Fruit fly (Drosophila melanogaster) whole organism, embryonic: Measurements from ENCODE around the gene CG9586.
A peak's percentile ranks its signal among the peaks of the same experiment; 100 is the strongest.

Experiments used
- Asciz ChIP-seq: fragments of 200-800 bp; sonication (Bioruptor generic); optimal IDR thresholded peaks from 2 replicates; lab custom pipeline; 2017; ENCODE audit warnings: missing biosample characterization, mild to moderate bottlenecking, missing genetic modification characterization, missing genetic modification reagents
- Bgb ChIP-seq: fragments of 200-800 bp; sonication (Bioruptor generic); IDR thresholded peaks from 2 replicates; pipeline ENCODE4 v1.3.6; 2022; ENCODE audit warnings: missing biosample characterization, missing genetic modification characterization; ENCODE audit not compliant: partially characterized antibody
- Blimp-1 ChIP-seq: fragments of 200-800 bp; sonication (Bioruptor generic); optimal IDR thresholded peaks from 3 replicates; lab custom pipeline; 2018; ENCODE audit warnings: missing biosample characterization, missing genetic modification characterization, mild to moderate bottlenecking, moderate library complexity, missing genetic modification reagents
- CG10209 ChIP-seq: fragments of 200-800 bp; sonication (Bioruptor generic); optimal IDR thresholded peaks from 3 replicates; lab custom pipeline; 2017; ENCODE audit warnings: missing biosample characterization, mild to moderate bottlenecking, missing genetic modification characterization, missing genetic modification reagents
- CG10274 ChIP-seq: fragments of 200-800 bp; sonication (Bioruptor generic); optimal IDR thresholded peaks from 3 replicates; lab custom pipeline; 2017; ENCODE audit warnings: missing biosample characterization, mild to moderate bottlenecking, missing genetic modification characterization
- CG11247 ChIP-seq: fragments of 200-800 bp; sonication (Bioruptor generic); IDR thresholded peaks from 2 replicates; pipeline ENCODE4 v1.3.6; 2022; ENCODE audit warnings: missing biosample characterization, missing genetic modification characterization
- CG11456 ChIP-seq: fragments of 200-800 bp; sonication (Bioruptor generic); IDR thresholded peaks from 3 replicates; pipeline ENCODE4 v1.3.6; 2022; ENCODE audit warnings: missing biosample characterization, missing genetic modification characterization
- CG11504 ChIP-seq: fragments of 200-800 bp; sonication (Bioruptor generic); optimal IDR thresholded peaks from 3 replicates; lab custom pipeline; 2019; ENCODE audit warnings: missing biosample characterization, mild to moderate bottlenecking, missing genetic modification characterization, moderate library complexity
- CG12071 ChIP-seq: fragments of 200-800 bp; sonication (Bioruptor generic); optimal IDR thresholded peaks from 3 replicates; lab custom pipeline; 2018; ENCODE audit warnings: missing biosample characterization, mild to moderate bottlenecking, missing genetic modification characterization
- CG12104 ChIP-seq: fragments of 200-800 bp; sonication (Bioruptor generic); optimal IDR thresholded peaks from 3 replicates; lab custom pipeline; 2016; ENCODE audit warnings: missing biosample characterization, missing genetic modification characterization
- CG13296 ChIP-seq: fragments of 200-800 bp; sonication (Bioruptor generic); optimal IDR thresholded peaks from 3 replicates; lab custom pipeline; 2018; ENCODE audit warnings: missing biosample characterization, mild to moderate bottlenecking, missing genetic modification characterization
- CG13894 ChIP-seq: fragments of 200-800 bp; sonication (Bioruptor generic); optimal IDR thresholded peaks from 3 replicates; lab custom pipeline; 2018; ENCODE audit warnings: missing biosample characterization, mild to moderate bottlenecking, missing genetic modification characterization, moderate library complexity
- CG1529 ChIP-seq: fragments of 200-800 bp; sonication (Bioruptor generic); optimal IDR thresholded peaks from 3 replicates; lab custom pipeline; 2018; ENCODE audit warnings: missing biosample characterization, missing genetic modification characterization
- CG15479 ChIP-seq: fragments of 200-800 bp; sonication (Bioruptor generic); optimal IDR thresholded peaks from 3 replicates; lab custom pipeline; 2019; ENCODE audit warnings: missing biosample characterization, mild to moderate bottlenecking, missing genetic modification characterization, moderate library complexity
- CG17385 ChIP-seq: fragments of 200-800 bp; sonication (Bioruptor generic); optimal IDR thresholded peaks from 3 replicates; lab custom pipeline; 2018; ENCODE audit warnings: missing biosample characterization, mild to moderate bottlenecking, missing genetic modification characterization
- CG1792 ChIP-seq: fragments of 200-800 bp; sonication (Bioruptor generic); optimal IDR thresholded peaks from 2 replicates; lab custom pipeline; 2016; ENCODE audit warnings: missing biosample characterization, missing genetic modification characterization
- CG3065 ChIP-seq: fragments of 200-800 bp; sonication (Bioruptor generic); optimal IDR thresholded peaks from 2 replicates; lab custom pipeline; 2016; ENCODE audit warnings: missing biosample characterization, missing genetic modification characterization
- CG32532 ChIP-seq: fragments of 200-800 bp; sonication (Bioruptor generic); IDR thresholded peaks from 2 replicates; pipeline ENCODE4 v1.3.6; 2022; ENCODE audit warnings: missing biosample characterization, missing genetic modification characterization
- CG32772 ChIP-seq: fragments of 200-800 bp; sonication (Bioruptor generic); IDR thresholded peaks from 2 replicates; pipeline ENCODE4 v1.3.6; 2022; ENCODE audit warnings: missing biosample characterization, missing genetic modification characterization
- CG3407 ChIP-seq: fragments of 200-800 bp; sonication (Bioruptor generic); optimal IDR thresholded peaks from 2 replicates; lab custom pipeline; 2018; ENCODE audit warnings: missing biosample characterization, mild to moderate bottlenecking, missing genetic modification characterization
- CG3995 ChIP-seq: fragments of 200-800 bp; sonication (Bioruptor generic); optimal IDR thresholded peaks from 3 replicates; lab custom pipeline; 2016; ENCODE audit warnings: missing biosample characterization, missing genetic modification characterization
- CG7786 ChIP-seq: fragments of 200-800 bp; sonication (Bioruptor generic); optimal IDR thresholded peaks from 2 replicates; lab custom pipeline; 2016; ENCODE audit warnings: missing biosample characterization, missing genetic modification characterization
- CG8765 ChIP-seq: fragments of 200-800 bp; sonication (Bioruptor generic); IDR thresholded peaks from 2 replicates; pipeline ENCODE4 v1.3.6; 2022; ENCODE audit warnings: missing biosample characterization, missing genetic modification characterization
- CHES-1-like ChIP-seq: fragments of 200-800 bp; sonication (Bioruptor generic); optimal IDR thresholded peaks from 2 replicates; lab custom pipeline; 2016; ENCODE audit warnings: missing biosample characterization, missing genetic modification characterization
- CrebB ChIP-seq: fragments of 200-800 bp; sonication (Bioruptor generic); optimal IDR thresholded peaks from 3 replicates; lab custom pipeline; 2018; ENCODE audit warnings: missing biosample characterization, mild to moderate bottlenecking, missing genetic modification characterization
- Dip3 ChIP-seq: fragments of 200-800 bp; sonication (Bioruptor generic); optimal IDR thresholded peaks from 3 replicates; lab custom pipeline; 2016; ENCODE audit warnings: missing biosample characterization, missing genetic modification characterization
- HLHmδ ChIP-seq: fragments of 200-800 bp; sonication (Bioruptor generic); optimal IDR thresholded peaks from 2 replicates; lab custom pipeline; 2018; ENCODE audit warnings: missing biosample characterization, mild to moderate bottlenecking, missing genetic modification characterization, moderate library complexity
- MBD-R2 ChIP-seq: fragments of 200-800 bp; sonication (Bioruptor generic); IDR thresholded peaks from 2 replicates; pipeline ENCODE4 v1.3.6; 2022; ENCODE audit warnings: missing biosample characterization, missing genetic modification characterization
- MESR4 ChIP-seq: fragments of 200-800 bp; sonication (Bioruptor generic); optimal IDR thresholded peaks from 2 replicates; lab custom pipeline; 2018; ENCODE audit warnings: missing biosample characterization, mild to moderate bottlenecking, missing genetic modification characterization, moderate library complexity
- Neu2 ChIP-seq: fragments of 200-800 bp; sonication (Bioruptor generic); optimal IDR thresholded peaks from 3 replicates; lab custom pipeline; 2016; ENCODE audit warnings: missing biosample characterization, missing genetic modification characterization, borderline replicate concordance
- PHDP ChIP-seq: fragments of 200-800 bp; sonication (Bioruptor generic); optimal IDR thresholded peaks from 3 replicates; lab custom pipeline; 2018; ENCODE audit warnings: missing biosample characterization, mild to moderate bottlenecking, missing genetic modification characterization, moderate library complexity
- Sin3A ChIP-seq: fragments of >200 bp; optimal IDR thresholded peaks from 2 replicates; lab custom pipeline; 2018
- Sox100B ChIP-seq: fragments of 200-800 bp; sonication (Bioruptor generic); optimal IDR thresholded peaks from 3 replicates; lab custom pipeline; 2018; ENCODE audit warnings: missing biosample characterization, mild to moderate bottlenecking, missing genetic modification characterization
- Trl ChIP-seq, 3 experiments: fragments of >200 bp in 2 of 3; fragments of 200-800 bp in 1 of 3; sonication (Bioruptor generic) in 1 of 3; optimal IDR thresholded peaks; 2 replicates in 1 of 3; 3 replicates in 2 of 3; lab custom pipeline; 2016 to 2017; ENCODE audit warnings: missing biosample characterization in 1 of 3, missing genetic modification characterization in 1 of 3
- abd-A ChIP-seq: fragments of 200-800 bp; sonication (Bioruptor generic); optimal IDR thresholded peaks from 3 replicates; lab custom pipeline; 2019; ENCODE audit warnings: missing biosample characterization, mild to moderate bottlenecking, missing genetic modification characterization, moderate library complexity
- ato ChIP-seq: fragments of 200-800 bp; sonication (Bioruptor generic); IDR thresholded peaks from 2 replicates; pipeline ENCODE4 v1.3.6; 2022; ENCODE audit warnings: missing biosample characterization, missing genetic modification characterization; ENCODE audit not compliant: partially characterized antibody
- bcd ChIP-seq: fragments of 200-800 bp; sonication (Bioruptor generic); optimal IDR thresholded peaks from 2 replicates; lab custom pipeline; 2017; ENCODE audit warnings: missing biosample characterization, mild to moderate bottlenecking, missing genetic modification characterization
- her ChIP-seq: fragments of 200-800 bp; sonication (Bioruptor generic); optimal IDR thresholded peaks from 2 replicates; lab custom pipeline; 2016; ENCODE audit warnings: missing biosample characterization, missing genetic modification characterization
- hkb ChIP-seq, 2 experiments: fragments of 200-800 bp in 1 of 2; fragments of >200 bp in 1 of 2; sonication (Bioruptor generic) in 1 of 2; IDR thresholded peaks in 1 of 2; optimal IDR thresholded peaks in 1 of 2; 2 replicates each; pipeline versions ENCODE4 v1.3.6 to Lab custom; 2017 to 2022; ENCODE audit warnings: missing biosample characterization in 1 of 2, missing genetic modification characterization in 1 of 2
- kay ChIP-seq: fragments of 200-800 bp; sonication (Bioruptor generic); optimal IDR thresholded peaks from 2 replicates; lab custom pipeline; 2016; ENCODE audit warnings: missing biosample characterization, missing genetic modification characterization
- lbe ChIP-seq: fragments of 200-800 bp; sonication (Bioruptor generic); optimal IDR thresholded peaks from 2 replicates; lab custom pipeline; 2016; ENCODE audit warnings: missing biosample characterization, mild to moderate bottlenecking, missing genetic modification characterization
- pan ChIP-seq, 4 experiments: fragments of >200 bp in 3 of 4; fragments of 200-800 bp in 1 of 4; sonication (Bioruptor generic) in 1 of 4; optimal IDR thresholded peaks in 3 of 4; IDR thresholded peaks in 1 of 4; 2 replicates each; pipeline versions ENCODE4 v1.3.6 to Lab custom; 2017 to 2022; ENCODE audit warnings: missing biosample characterization in 2 of 4, missing genetic modification characterization in 2 of 4, mixed read lengths in 1 of 4
- pum ChIP-seq: fragments of 200-800 bp; sonication (Bioruptor generic); optimal IDR thresholded peaks from 2 replicates; lab custom pipeline; 2016; ENCODE audit warnings: missing biosample characterization, missing genetic modification characterization
- repo ChIP-seq: fragments of 200-800 bp; sonication (Bioruptor generic); optimal IDR thresholded peaks from 2 replicates; lab custom pipeline; 2016; ENCODE audit warnings: missing biosample characterization, missing genetic modification characterization
- sima ChIP-seq: fragments of 200-800 bp; sonication (Bioruptor generic); optimal IDR thresholded peaks from 2 replicates; lab custom pipeline; 2016; ENCODE audit warnings: missing biosample characterization, missing genetic modification characterization
- sisA ChIP-seq: fragments of 200-800 bp; sonication (Bioruptor generic); IDR thresholded peaks from 2 replicates; pipeline ENCODE4 v1.3.6; 2022; ENCODE audit warnings: missing biosample characterization, missing genetic modification characterization
- slp2 ChIP-seq: fragments of 200-800 bp; sonication (Bioruptor generic); optimal IDR thresholded peaks from 2 replicates; lab custom pipeline; 2016; ENCODE audit warnings: missing biosample characterization, missing genetic modification characterization
- sob ChIP-seq: fragments of 200-800 bp; sonication (Bioruptor generic); IDR thresholded peaks from 2 replicates; pipeline ENCODE4 v1.3.6; 2022; ENCODE audit warnings: missing biosample characterization, missing genetic modification characterization
- stwl ChIP-seq: fragments of 200-800 bp; sonication (Bioruptor generic); optimal IDR thresholded peaks from 3 replicates; lab custom pipeline; 2018; ENCODE audit warnings: missing biosample characterization, mild to moderate bottlenecking, missing genetic modification characterization, moderate library complexity
- wek ChIP-seq: fragments of 200-800 bp; sonication (Bioruptor generic); optimal IDR thresholded peaks from 3 replicates; lab custom pipeline; 2018; ENCODE audit warnings: missing biosample characterization, mild to moderate bottlenecking, missing genetic modification characterization, moderate library complexity

Gene CG9586

DNA sequence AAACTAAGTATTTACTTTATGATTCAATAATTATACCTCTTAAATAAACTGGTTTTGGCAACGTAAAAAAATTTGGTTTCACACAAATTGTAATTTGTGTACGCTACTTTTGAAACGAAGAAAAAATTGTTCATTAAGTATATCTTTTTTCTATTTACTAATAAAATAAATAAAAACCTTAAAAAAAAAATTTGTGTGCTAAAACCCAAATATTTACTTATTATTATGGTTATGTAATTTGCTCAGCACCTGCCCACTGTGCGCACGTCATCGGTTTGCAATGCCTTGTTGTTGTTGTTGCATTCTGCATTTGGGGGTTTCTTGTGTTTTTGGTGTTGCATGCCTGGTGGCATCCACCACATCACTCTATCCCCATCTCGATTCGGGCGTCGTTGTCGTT, 40.8 kb upstream of the CG9586 start (continued):
- TF ChIP-seq slp2 (GFP tag; lab: Kevin White, UChicago) = no peak
- TF ChIP-seq CG10209 = peak; percentile 40
- peak; percentile 72 for TF ChIP-seq Asciz
- TF ChIP-seq pum (GFP tag; lab: Kevin White, UChicago) = no peak
- TF ChIP-seq CG32532 (GFP tag; lab: Robert Waterston, UW) = no peak
- TF ChIP-seq CG3407 (GFP tag; lab: Kevin White, UChicago) = peak; percentile 42
- peak; percentile 28; the same call in 1 of the 2 replicates for TF ChIP-seq sob (GFP tag; lab: Robert Waterston, UW)
- TF ChIP-seq CG11456 (GFP tag; lab: Robert Waterston, UW) = no peak
- no peak for TF ChIP-seq CG1792 (GFP tag; lab: Kevin White, UChicago)
- no peak for TF ChIP-seq CG11247
- TF ChIP-seq CG11504 (tag; lab: Kevin White, UChicago) = peak; percentile 78
- TF ChIP-seq Sin3A = no peak
- TF ChIP-seq CG13296 = no peak
- no peak for TF ChIP-seq Dip3 (GFP tag; lab: Kevin White, UChicago)
- no peak for TF ChIP-seq CG15479 (GFP tag; lab: Kevin White, UChicago)
- TF ChIP-seq her (GFP tag; lab: Kevin White, UChicago) = no peak
- no peak for TF ChIP-seq repo (GFP tag; lab: Kevin White, UChicago)
- TF ChIP-seq bcd (GFP tag; lab: Kevin White, UChicago) = peak; percentile 45
- no peak for TF ChIP-seq CG3995
- TF ChIP-seq Trl (optimal IDR thresholded peaks at IDR 0.05; lab: Kevin White, UChicago) = no peak
- no peak for TF ChIP-seq Trl (GFP tag; optimal IDR thresholded peaks at IDR 0.05; lab: Kevin White, UChicago)
- TF ChIP-seq Bgb (GFP tag; lab: Robert Waterston, UW) = no peak
- no peak for TF ChIP-seq CrebB (tag; lab: Kevin White, UChicago)
- TF ChIP-seq CG17385 (GFP tag; lab: Kevin White, UChicago) = peak; percentile 10
- no peak for TF ChIP-seq Neu2 (GFP tag; lab: Kevin White, UChicago)
- no peak for TF ChIP-seq HLHmδ (GFP tag; lab: Kevin White, UChicago)
- peak; percentile 42 for TF ChIP-seq CG1529 (GFP tag; lab: Kevin White, UChicago)
- no peak for TF ChIP-seq ato (GFP tag; lab: Robert Waterston, UW)
- peak; percentile 53 for TF ChIP-seq PHDP (tag; lab: Kevin White, UChicago)
- TF ChIP-seq CG32772 (GFP tag; lab: Robert Waterston, UW) = no peak
- peak; percentile 71 for TF ChIP-seq Sox100B
- no peak for TF ChIP-seq stwl
- peak; percentile 64 for TF ChIP-seq Blimp-1 (GFP tag; lab: Kevin White, UChicago)
- TF ChIP-seq CG12071 (GFP tag; lab: Kevin White, UChicago) = no peak
- TF ChIP-seq CG7786 (GFP tag; lab: Kevin White, UChicago) = no peak
- TF ChIP-seq pan (optimal IDR thresholded peaks at IDR 0.05; lab: Kevin White, UChicago) = no peak
- peak in 1 of 2 experiments; percentile 51 for TF ChIP-seq pan (GFP tag; optimal IDR thresholded peaks at IDR 0.05 in 1 of 2, IDR thresholded peaks at IDR 0.05 in 1 of 2)
- TF ChIP-seq MESR4 = no peak
- no peak for TF ChIP-seq CG13894 (tag; lab: Kevin White, UChicago)
- TF ChIP-seq CG10274 = no peak
- no peak for TF ChIP-seq hkb (optimal IDR thresholded peaks at IDR 0.05; lab: Kevin White, UChicago)
- peak; percentile 61 for TF ChIP-seq hkb (GFP tag; IDR thresholded peaks at IDR 0.05; lab: Robert Waterston, UW)
- no peak for TF ChIP-seq CG12104 (GFP tag; lab: Kevin White, UChicago)
- TF ChIP-seq abd-A = no peak
- TF ChIP-seq CG8765 (GFP tag; lab: Robert Waterston, UW) = no peak
- no peak for TF ChIP-seq MBD-R2 (GFP tag; lab: Robert Waterston, UW)
- no peak for TF ChIP-seq sima
- no peak; the same call in 1 of the 2 replicates for TF ChIP-seq sisA (GFP tag; lab: Robert Waterston, UW)
- TF ChIP-seq CG3065 (GFP tag; lab: Kevin White, UChicago) = no peak
- no peak for TF ChIP-seq kay
- TF ChIP-seq lbe = no peak
- TF ChIP-seq CHES-1-like (GFP tag; lab: Kevin White, UChicago) = no peak
- TF ChIP-seq wek (GFP tag; lab: Kevin White, UChicago) = no peak
